Fruit fly (Drosophila melanogaster): ENCODE measurements around the gene CG31248.

Gene CG31248

dm6 chr3R:7150544-7151406, 21.7 kb downstream of the CG31248 start, which contains the start of the genes gfzf and Sas-4 (continued):
- TF ChIP-seq Xbp1 (GFP tag; optimal IDR thresholded peaks at IDR 0.05): peak; percentile 81
- peak; percentile 55; the same call in 2 of the 3 replicates for TF ChIP-seq CG3726 (GFP tag; IDR thresholded peaks at IDR 0.05)
- 0 out of 2 replicates have a peak, but pooled peaks have one; percentile 29 for TF ChIP-seq gt (GFP tag; IDR thresholded peaks at IDR 0.05)
- TF ChIP-seq CG12769 (tag; optimal IDR thresholded peaks at IDR 0.05): no peak
- TF ChIP-seq Sry-β (GFP tag; optimal IDR thresholded peaks at IDR 0.05): no peak
- TF ChIP-seq Dip2 (GFP tag; IDR thresholded peaks at IDR 0.05): 0 out of 2 replicates have a peak, but pooled peaks have one; percentile 17
- no peak for TF ChIP-seq CG34224 (GFP tag; IDR thresholded peaks at IDR 0.05; ENCODE audit: partially characterized antibody)
- no peak for TF ChIP-seq dm (GFP tag; optimal IDR thresholded peaks at IDR 0.05)
- no peak for TF ChIP-seq CG17186 (GFP tag; optimal IDR thresholded peaks at IDR 0.05)
- peak; percentile 63 for TF ChIP-seq Dp (GFP tag; optimal IDR thresholded peaks at IDR 0.05)
- peak; percentile 66 for TF ChIP-seq CG10209 (GFP tag; optimal IDR thresholded peaks at IDR 0.05)
- TF ChIP-seq CG34422 (GFP tag; IDR thresholded peaks at IDR 0.05): peak; percentile 44
- peak; percentile 10 for TF ChIP-seq fu2 (GFP tag; optimal IDR thresholded peaks at IDR 0.05)
- TF ChIP-seq CG7556 (GFP tag; optimal IDR thresholded peaks at IDR 0.05): peak; percentile 44
- TF ChIP-seq Kr (GFP tag; optimal IDR thresholded peaks at IDR 0.05): no peak
- TF ChIP-seq CG14441 (GFP tag; IDR thresholded peaks at IDR 0.05): peak; percentile 57
- peak; percentile 50 for TF ChIP-seq Sox102F (GFP tag; optimal IDR thresholded peaks at IDR 0.05)
- TF ChIP-seq eve (GFP tag; optimal IDR thresholded peaks at IDR 0.05): no peak
- TF ChIP-seq HLH4C (GFP tag; IDR thresholded peaks at IDR 0.05; ENCODE audit: partially characterized antibody): no peak
- TF ChIP-seq crc (GFP tag; optimal IDR thresholded peaks at IDR 0.05): no peak
- no peak for TF ChIP-seq Stat92E (GFP tag; optimal IDR thresholded peaks at IDR 0.05)
- peak; percentile 91 for TF ChIP-seq sens (GFP tag)
- no peak for TF ChIP-seq HmgD (GFP tag; optimal IDR thresholded peaks at IDR 0.05)
- no peak for TF ChIP-seq Scr (GFP tag; IDR thresholded peaks at IDR 0.05; ENCODE audit: partially characterized antibody)
- peak; percentile 54 for TF ChIP-seq CG10654 (GFP tag; optimal IDR thresholded peaks at IDR 0.05)
- TF ChIP-seq ci (GFP tag; IDR thresholded peaks at IDR 0.05): peak; percentile 44; the same call in 1 of the 3 replicates
- peak; percentile 62 for TF ChIP-seq CG18262 (tag; optimal IDR thresholded peaks at IDR 0.05)
- TF ChIP-seq CG13624 (GFP tag; optimal IDR thresholded peaks at IDR 0.05): peak; percentile 3
- peak; percentile 38 for TF ChIP-seq CG33557 (GFP tag; optimal IDR thresholded peaks at IDR 0.05)
- peak; percentile 68 for TF ChIP-seq CG9727 (GFP tag; optimal IDR thresholded peaks at IDR 0.05)
- no peak for TF ChIP-seq kay (GFP tag; optimal IDR thresholded peaks at IDR 0.05)
- TF ChIP-seq zf30C (GFP tag; optimal IDR thresholded peaks at IDR 0.05): no peak
- TF ChIP-seq CG12659 (GFP tag; optimal IDR thresholded peaks at IDR 0.05): peak; percentile 64
- no peak for TF ChIP-seq Elba2 (GFP tag; optimal IDR thresholded peaks at IDR 0.05)
- no peak for TF ChIP-seq gsb (GFP tag; IDR thresholded peaks at IDR 0.05)
- peak; percentile 79 for TF ChIP-seq CG9932 (GFP tag; IDR thresholded peaks at IDR 0.05)
- peak; percentile 29 for TF ChIP-seq CG13123 (GFP tag; optimal IDR thresholded peaks at IDR 0.05)
- TF ChIP-seq jing (GFP tag; optimal IDR thresholded peaks at IDR 0.05): no peak
- TF ChIP-seq Chrac-16 (GFP tag; optimal IDR thresholded peaks at IDR 0.05): peak; percentile 69
- no peak for TF ChIP-seq emc (GFP tag; optimal IDR thresholded peaks at IDR 0.05)
- TF ChIP-seq mirr (GFP tag; optimal IDR thresholded peaks at IDR 0.05): no peak
- TF ChIP-seq gcm (GFP tag; optimal IDR thresholded peaks at IDR 0.05): no peak
- TF ChIP-seq ems (GFP tag; optimal IDR thresholded peaks at IDR 0.05): no peak
- TF ChIP-seq CG3847 (GFP tag; IDR thresholded peaks at IDR 0.05): peak; percentile 80
- peak; percentile 65 for TF ChIP-seq CG18476 (GFP tag; optimal IDR thresholded peaks at IDR 0.05)
- TF ChIP-seq CG17612 (GFP tag; IDR thresholded peaks at IDR 0.05): no peak
- peak; percentile 75 for TF ChIP-seq CG2116 (GFP tag; optimal IDR thresholded peaks at IDR 0.05)
- TF ChIP-seq CG10147 (GFP tag; optimal IDR thresholded peaks at IDR 0.05): no peak
- TF ChIP-seq z (GFP tag; IDR thresholded peaks at IDR 0.05): no peak

All from whole organism, embryonic.